Worm (Caenorhabditis elegans) whole organism, midembryonic: ENCODE data around the gene sre-1.

ENCODE experiments used
- T22C8.4 ChIP-seq: fragments of 200-800 bp; sonication (Bioruptor generic); IDR thresholded peaks from 2 replicates; pipeline ENCODE4 v1.3.6; 2022; ENCODE audit warnings: missing genetic modification characterization, missing compliant biosample characterization
- cog-1 ChIP-seq: sonication (generic microtip); optimal IDR thresholded peaks from 2 replicates; lab custom pipeline; 2016; ENCODE audit warnings: missing genetic modification characterization, missing compliant biosample characterization
- flt-1 ChIP-seq: fragments of 200-800 bp; sonication (Bioruptor generic); IDR thresholded peaks from 2 replicates; pipeline ENCODE4 v1.3.6; 2022; ENCODE audit warnings: missing genetic modification characterization, missing compliant biosample characterization
- klf-2 ChIP-seq: fragments of 200-800 bp; sonication (Bioruptor generic); conservative IDR thresholded peaks from 2 replicates; pipeline ENCODE4 v1.3.6; 2022; ENCODE audit warnings: missing genetic modification reagents, missing genetic modification characterization, missing compliant biosample characterization
- med-1 ChIP-seq: sonication (generic microtip); optimal IDR thresholded peaks from 2 replicates; lab custom pipeline; 2017; ENCODE audit warnings: missing genetic modification characterization, mild to moderate bottlenecking, missing compliant biosample characterization, antibody characterized with exemption, missing genetic modification reagents; ENCODE audit not compliant: insufficient read depth
- ref-1 ChIP-seq: fragments of 200-800 bp; sonication (Bioruptor generic); conservative IDR thresholded peaks from 2 replicates; pipeline ENCODE4 v1.3.6; 2022; ENCODE audit warnings: missing genetic modification reagents, missing genetic modification characterization, missing compliant biosample characterization
- tab-1 ChIP-seq: fragments of 200-800 bp; sonication (Bioruptor generic); IDR thresholded peaks from 2 replicates; pipeline ENCODE4 v1.3.6; 2022; ENCODE audit warnings: missing genetic modification characterization, missing compliant biosample characterization
- ztf-23 ChIP-seq: fragments of 200-800 bp; sonication (Bioruptor generic); IDR thresholded peaks from 2 replicates; pipeline ENCODE4 v1.3.6; 2022; ENCODE audit warnings: missing genetic modification reagents, missing genetic modification characterization, missing compliant biosample characterization
- ztf-29 ChIP-seq: fragments of 200-800 bp; sonication (Bioruptor generic); IDR thresholded peaks from 2 replicates; pipeline ENCODE4 v1.3.6; 2022; ENCODE audit warnings: missing genetic modification reagents, missing genetic modification characterization, missing compliant biosample characterization

- TF ChIP-seq ztf-29 (GFP tag; lab: Robert Waterston, UW) (no peak), tab-1 (GFP tag; lab: Robert Waterston, UW) (no peak), ref-1 (GFP tag; lab: Robert Waterston, UW) (no peak), med-1 (GFP tag; lab: Kevin White, UChicago) (no peak), T22C8.4 (GFP tag; lab: Robert Waterston, UW) (no peak), cog-1 (tag; lab: Kevin White, UChicago) (no peak), flt-1 (GFP tag; lab: Robert Waterston, UW) (no peak), ztf-23 (GFP tag; lab: Robert Waterston, UW) (no peak), klf-2 (no peak)
Observed at ce11 chrII:7670039-7670438, 39.5 kb upstream of the sre-1 start.
